Worm (Caenorhabditis elegans) whole organism, early embryonic: ENCODE results near the gene Y6D1A.1.

Source experiments
- F13C5.2 ChIP-seq: sonication (generic microtip); optimal IDR thresholded peaks from 2 replicates; lab custom pipeline; 2017; ENCODE audit warnings: mild to moderate bottlenecking, missing genetic modification characterization, inconsistent platforms, missing compliant biosample characterization
- ama-1 ChIP-seq: fragments of 150-350 bp; optimal IDR thresholded peaks from 2 replicates; lab custom pipeline; 2014
- ets-7 ChIP-seq: sonication (generic microtip); optimal IDR thresholded peaks from 2 replicates; lab custom pipeline; 2016; ENCODE audit warnings: missing genotype, missing genetic modification characterization, missing compliant biosample characterization
- flt-1 ChIP-seq: fragments of 200-800 bp; sonication (Bioruptor generic); IDR thresholded peaks from 2 replicates; pipeline ENCODE4 v1.3.6; 2022; ENCODE audit warnings: missing genetic modification characterization, missing compliant biosample characterization
- hmg-4 ChIP-seq: fragments of 200-800 bp; sonication (Bioruptor generic); optimal IDR thresholded peaks from 2 replicates; lab custom pipeline; 2018; ENCODE audit warnings: mild to moderate bottlenecking, missing genetic modification characterization, missing compliant biosample characterization
- tbx-11 ChIP-seq: fragments of 200-800 bp; sonication (Bioruptor generic); IDR thresholded peaks from 2 replicates; pipeline ENCODE4 v1.3.6; 2022; ENCODE audit warnings: missing genetic modification characterization, missing compliant biosample characterization

DNA sequence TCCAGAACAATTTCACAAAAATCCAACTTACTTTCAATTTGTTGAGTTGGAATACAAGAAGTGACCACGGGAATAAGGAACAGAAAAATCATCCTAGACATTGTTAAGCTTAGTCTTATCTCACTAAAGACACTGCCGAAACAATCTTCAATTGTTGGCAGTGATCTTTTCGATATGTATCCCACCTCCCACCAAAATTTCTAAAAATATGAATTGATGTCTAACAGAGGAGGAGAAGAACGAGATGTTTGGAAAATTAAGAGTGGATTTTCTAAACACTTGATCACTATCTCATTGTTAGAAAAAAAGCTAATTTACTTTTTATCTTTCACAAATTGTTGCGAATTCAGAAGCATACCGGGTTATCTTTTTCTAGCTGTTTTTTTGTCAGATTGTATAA, 9.1 kb upstream of the Y6D1A.1 start, which contains the start of gene clec-144:
- TF ChIP-seq hmg-4 (no peak), flt-1 (GFP tag; lab: Robert Waterston, UW) (no peak), ets-7 (tag; lab: Kevin White, UChicago) (no peak), ama-1 (lab: Kevin White, UChicago) (no peak), F13C5.2 (no peak), tbx-11 (GFP tag; lab: Robert Waterston, UW) (no peak)
